Worm (Caenorhabditis elegans) whole organism, L1 larva: ENCODE results near the gene nrde-4.

Experiments
- aly-2 ChIP-seq: fragments of 150-350 bp; optimal IDR thresholded peaks from 2 replicates; lab custom pipeline; 2014; ENCODE audit warnings: missing biosample characterization, missing genetic modification characterization
- fos-1 ChIP-seq: fragments of 150-350 bp; optimal IDR thresholded peaks from 2 replicates; lab custom pipeline; 2014; ENCODE audit warnings: missing biosample characterization, missing genetic modification characterization
- hlh-4 ChIP-seq: sonication (generic microtip); optimal IDR thresholded peaks from 2 replicates; lab custom pipeline; 2016; ENCODE audit warnings: mild to moderate bottlenecking, missing genetic modification characterization, missing compliant biosample characterization
- lin-13 ChIP-seq: fragments of 150-350 bp; optimal IDR thresholded peaks from 2 replicates; lab custom pipeline; 2014; ENCODE audit warnings: missing biosample characterization, missing genetic modification reagents, missing genetic modification characterization
- lin-15B ChIP-seq: fragments of 150-350 bp; sonication (generic microtip); optimal IDR thresholded peaks from 3 replicates; lab custom pipeline; 2014; ENCODE audit warnings: missing biosample characterization, missing genetic modification characterization
- lin-35 ChIP-seq, 2 experiments: fragments of 150-350 bp; optimal IDR thresholded peaks; 2 replicates each; lab custom pipeline; 2014; ENCODE audit warnings: missing biosample characterization in 2 of 2, missing genetic modification characterization in 2 of 2, missing genetic modification reagents in 2 of 2
- mab-9 ChIP-seq: fragments of 200-800 bp; sonication (Bioruptor generic); IDR thresholded peaks from 2 replicates; pipeline ENCODE4 v1.3.6; 2022; ENCODE audit warnings: missing genetic modification reagents, missing genetic modification characterization, missing compliant biosample characterization
- mep-1 ChIP-seq: fragments of 150-350 bp; optimal IDR thresholded peaks from 2 replicates; lab custom pipeline; 2014; ENCODE audit warnings: missing biosample characterization, missing genetic modification characterization
- nhr-12 ChIP-seq: sonication (generic microtip); optimal IDR thresholded peaks from 2 replicates; lab custom pipeline; 2017; ENCODE audit warnings: missing biosample characterization, missing genetic modification characterization
- nhr-20 ChIP-seq: sonication (generic microtip); optimal IDR thresholded peaks from 2 replicates; lab custom pipeline; 2016; ENCODE audit warnings: mild to moderate bottlenecking, missing genetic modification characterization, missing compliant biosample characterization
- nhr-237 ChIP-seq: fragments of 150-350 bp; optimal IDR thresholded peaks from 2 replicates; lab custom pipeline; 2014; ENCODE audit warnings: missing biosample characterization, missing genetic modification characterization
- pqm-1 ChIP-seq: sonication (generic microtip); optimal IDR thresholded peaks from 3 replicates; lab custom pipeline; 2017; ENCODE audit warnings: missing biosample characterization, missing genetic modification characterization

DNA sequence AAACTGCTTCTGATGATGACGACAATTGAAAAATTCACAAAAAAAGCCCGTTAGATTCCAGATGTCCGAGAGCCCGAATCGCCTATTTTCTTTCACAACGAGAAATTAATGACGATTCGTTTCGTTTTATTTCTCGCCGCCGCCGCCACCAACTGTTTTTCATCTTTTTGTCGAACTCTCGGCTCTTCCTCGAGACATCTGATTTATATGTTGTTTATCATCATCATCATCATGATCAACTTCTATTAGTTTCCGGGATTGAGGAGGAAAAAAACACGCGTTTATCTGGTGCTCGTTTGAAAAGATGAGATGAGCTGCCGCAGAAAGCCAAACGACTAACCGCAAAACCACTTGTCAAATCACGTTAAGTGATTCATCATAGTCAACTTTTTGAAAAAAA lies 5.4 kb upstream of the nrde-4 start:
- TF ChIP-seq nhr-12 (no peak), lin-15B (tag; lab: Kevin White, UChicago) (no peak), hlh-4 (tag; lab: Kevin White, UChicago) (no peak), lin-13 (no peak), lin-35 (GFP tag; optimal IDR thresholded peaks at IDR 0.05; lab: Kevin White, UChicago) (no peak), nhr-237 (no peak), aly-2 (tag; lab: Kevin White, UChicago) (no peak), pqm-1 (tag; lab: Kevin White, UChicago) (no peak), mab-9 (GFP tag; lab: Robert Waterston, UW) (no peak), fos-1 (tag; lab: Kevin White, UChicago) (no peak), mep-1 (tag; lab: Kevin White, UChicago) (no peak), nhr-20 (no peak)
